Worm (Caenorhabditis elegans) whole organism, L4/young adult: ENCODE results near the gene srh-10.

Source experiments
- dao-5 ChIP-seq: sonication (generic microtip); optimal IDR thresholded peaks from 2 replicates; lab custom pipeline; 2016; ENCODE audit warnings: missing genotype, missing genetic modification characterization, moderate library complexity, missing compliant biosample characterization
- him-1 ChIP-seq: sonication (generic microtip); optimal IDR thresholded peaks from 2 replicates; lab custom pipeline; 2016; ENCODE audit warnings: missing genotype, missing genetic modification reagents, missing genetic modification characterization, missing compliant biosample characterization

DNA sequence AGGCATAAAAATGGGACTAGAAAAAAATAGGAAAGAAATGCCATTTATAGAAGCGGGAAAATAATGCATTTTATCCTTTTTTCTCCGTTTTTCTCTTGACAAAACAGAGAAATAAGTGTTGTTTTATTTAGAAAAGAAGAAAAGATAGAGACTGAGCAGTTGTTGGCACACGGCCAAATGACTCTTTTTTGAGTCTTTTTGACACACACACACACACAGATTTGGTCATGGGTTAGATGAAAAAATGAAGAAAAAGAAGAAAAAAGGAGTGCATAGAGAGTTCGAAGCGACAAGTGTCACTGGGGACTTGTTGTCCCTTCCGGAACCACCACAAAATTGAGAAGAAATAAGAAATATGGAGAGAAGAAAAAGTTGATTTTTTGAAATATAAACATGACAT is 33.4 kb downstream of the srh-10 start:
- TF ChIP-seq him-1 (tag; lab: Kevin White, UChicago) (no peak), dao-5 (tag; lab: Kevin White, UChicago) (no peak)
